Worm (Caenorhabditis elegans) whole organism, early embryonic: ENCODE data around the gene grl-22.

Experiments
- ama-1 ChIP-seq: fragments of 150-350 bp; optimal IDR thresholded peaks from 2 replicates; lab custom pipeline; 2014
- ceh-13 ChIP-seq: fragments of 200-800 bp; sonication (Bioruptor generic); optimal IDR thresholded peaks from 2 replicates; lab custom pipeline; 2018; ENCODE audit warnings: mild to moderate bottlenecking, missing genetic modification characterization, missing compliant biosample characterization
- flt-1 ChIP-seq: fragments of 200-800 bp; sonication (Bioruptor generic); IDR thresholded peaks from 2 replicates; pipeline ENCODE4 v1.3.6; 2022; ENCODE audit warnings: missing genetic modification characterization, missing compliant biosample characterization
- hmbx-1 ChIP-seq: sonication (generic microtip); optimal IDR thresholded peaks from 2 replicates; lab custom pipeline; 2016; ENCODE audit warnings: mild to moderate bottlenecking, missing genetic modification characterization, missing compliant biosample characterization
- pes-1 ChIP-seq: fragments of 200-800 bp; sonication (Bioruptor generic); IDR thresholded peaks from 2 replicates; pipeline ENCODE4 v1.3.6; 2022; ENCODE audit warnings: missing genetic modification reagents, missing genetic modification characterization, missing compliant biosample characterization
- tbx-37 ChIP-seq: fragments of 200-800 bp; sonication (Bioruptor generic); conservative IDR thresholded peaks from 2 replicates; pipeline ENCODE4 v1.3.6; 2022; ENCODE audit warnings: missing genetic modification reagents, missing genetic modification characterization, missing compliant biosample characterization

DNA sequence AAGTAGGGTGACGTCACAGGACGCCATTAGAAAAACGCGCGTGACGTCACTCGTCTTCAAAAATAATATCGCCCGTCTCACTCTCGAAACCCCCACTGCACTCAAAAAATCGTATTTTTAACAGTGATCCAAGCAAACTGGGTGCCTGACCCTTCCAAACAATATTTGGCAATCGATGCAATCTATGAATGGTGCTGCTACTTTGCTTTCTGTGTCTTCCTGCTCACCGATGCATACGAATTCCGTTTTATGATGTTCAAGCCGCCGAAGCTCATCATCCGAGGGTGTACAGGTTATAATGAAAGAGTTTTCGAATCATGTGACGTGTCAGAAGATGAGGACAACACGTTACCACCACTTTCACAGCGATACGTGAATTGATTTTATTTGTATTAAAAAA, 6.2 kb downstream of the grl-22 start, which contains the start of gene W03A5.1:
- TF ChIP-seq ceh-13 (no peak), ama-1 (lab: Kevin White, UChicago) (no peak), hmbx-1 (tag; lab: Kevin White, UChicago) (no peak), flt-1 (no peak), tbx-37 (GFP tag; lab: Robert Waterston, UW) (no peak), pes-1 (GFP tag; lab: Robert Waterston, UW) (no peak)
